Worm (Caenorhabditis elegans): ENCODE results near the gene F35C11.3.

DNA sequence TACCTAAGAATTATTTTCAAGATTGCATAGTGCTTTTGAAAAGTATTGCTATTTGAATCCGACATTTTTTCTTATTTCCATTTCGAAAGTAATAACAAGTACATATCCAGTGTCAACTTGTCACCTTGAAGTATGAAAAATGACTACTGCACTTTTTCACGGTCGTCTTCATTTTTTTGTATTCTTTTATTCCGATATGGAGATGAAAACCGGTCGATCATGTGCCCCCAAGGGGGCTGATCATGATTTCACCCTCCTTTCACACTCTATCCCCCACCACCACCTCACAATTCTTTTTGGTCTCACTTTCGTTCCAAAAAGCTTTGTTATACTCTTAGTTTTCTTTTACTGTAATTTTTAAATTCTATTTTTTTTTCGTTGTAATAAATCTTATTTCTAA is 20.7 kb upstream of the F35C11.3 start:
- TF ChIP-seq him-1 (tag; optimal IDR thresholded peaks at IDR 0.05) (no peak), dao-5 (tag; optimal IDR thresholded peaks at IDR 0.05) (no peak)

Measured in whole organism, L4/young adult.